Worm (Caenorhabditis elegans): Measurements from ENCODE around the gene M02G9.4.

- TF ChIP-seq dpl-1 (GFP tag; optimal IDR thresholded peaks at IDR 0.05) (no peak), ama-1 (optimal IDR thresholded peaks at IDR 0.05) (no peak), ama-1 (GFP tag; optimal IDR thresholded peaks at IDR 0.05) (no peak), sdz-38 (tag; optimal IDR thresholded peaks at IDR 0.05) (no peak), nfya-2 (GFP tag; IDR thresholded peaks at IDR 0.05) (no peak), mes-4 (tag; optimal IDR thresholded peaks at IDR 0.05) (no peak)
These were observed 37.5 kb upstream of the M02G9.4 start, which contains the start of gene ZK971.1 for ce11 chrII:10279561-10279960.

All from whole organism, young adult.